Fruit fly (Drosophila melanogaster) whole organism, pupa: ENCODE results near the gene ppk18.

ENCODE experiments used
- CG10348 ChIP-seq: fragments of 200-800 bp; sonication (Bioruptor generic); IDR thresholded peaks from 2 replicates; pipeline ENCODE4 v1.3.6; 2022; ENCODE audit warnings: missing biosample characterization, missing genetic modification characterization
- CG13204 ChIP-seq: fragments of 200-800 bp; sonication (Bioruptor generic); optimal IDR thresholded peaks from 2 replicates; lab custom pipeline; 2018; ENCODE audit warnings: missing biosample characterization, mild to moderate bottlenecking, missing genetic modification characterization, moderate library complexity
- CG14655 ChIP-seq: fragments of 200-800 bp; sonication (Bioruptor generic); optimal IDR thresholded peaks from 3 replicates; lab custom pipeline; 2017; ENCODE audit warnings: mild to moderate bottlenecking, missing biosample characterization, missing genetic modification reagents, missing genetic modification characterization
- CG17806 ChIP-seq: fragments of 200-800 bp; sonication (Bioruptor generic); optimal IDR thresholded peaks from 2 replicates; lab custom pipeline; 2018; ENCODE audit warnings: missing biosample characterization, mild to moderate bottlenecking, missing genetic modification characterization, moderate library complexity
- CG32121 ChIP-seq: fragments of 200-800 bp; sonication (Bioruptor generic); IDR thresholded peaks from 2 replicates; pipeline ENCODE4 v1.3.6; 2022; ENCODE audit warnings: missing biosample characterization, missing genetic modification characterization
- CG34367 ChIP-seq: fragments of 200-800 bp; sonication (Bioruptor generic); optimal IDR thresholded peaks from 2 replicates; lab custom pipeline; 2018; ENCODE audit warnings: missing biosample characterization, mild to moderate bottlenecking, missing genetic modification characterization
- D1 ChIP-seq: fragments of 200-800 bp; sonication (Bioruptor generic); optimal IDR thresholded peaks from 2 replicates; lab custom pipeline; 2018; ENCODE audit warnings: missing biosample characterization, mild to moderate bottlenecking, missing genetic modification characterization, moderate library complexity
- Pif1B ChIP-seq: fragments of 200-800 bp; sonication (Bioruptor generic); optimal IDR thresholded peaks from 3 replicates; lab custom pipeline; 2016; ENCODE audit warnings: missing biosample characterization, missing genetic modification characterization
- gl ChIP-seq: fragments of 200-800 bp; sonication (Bioruptor generic); optimal IDR thresholded peaks from 2 replicates; lab custom pipeline; 2018; ENCODE audit warnings: missing biosample characterization, mild to moderate bottlenecking, missing genetic modification characterization
- rn ChIP-seq: fragments of 200-800 bp; sonication (Bioruptor generic); IDR thresholded peaks from 2 replicates; pipeline ENCODE4 v1.3.6; 2022; ENCODE audit warnings: missing biosample characterization, missing genetic modification characterization

DNA sequence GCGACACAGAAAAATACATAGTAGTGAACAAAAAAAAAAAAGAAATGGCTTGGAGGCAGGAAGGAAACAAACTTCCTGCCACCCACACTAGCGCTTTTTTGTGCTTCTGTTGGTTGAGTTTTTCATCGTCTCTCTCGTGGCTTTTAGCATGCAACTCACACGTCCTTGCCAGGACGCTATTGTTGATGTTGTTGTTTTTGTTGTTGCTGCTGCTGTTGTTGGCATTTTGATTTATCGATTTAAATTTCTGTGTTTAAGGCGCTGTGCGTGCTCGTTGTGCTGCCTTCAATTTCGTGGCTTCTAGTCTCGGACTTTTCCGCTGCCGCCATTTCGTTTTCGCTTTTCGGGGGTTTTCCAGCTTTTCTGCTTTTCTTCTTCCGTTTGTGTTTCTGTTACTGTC, 31.1 kb downstream of the ppk18 start:
- TF ChIP-seq CG32121 (GFP tag; lab: Robert Waterston, UW) (no peak), D1 (tag; lab: Kevin White, UChicago) (no peak), CG17806 (no peak), CG34367 (tag; lab: Kevin White, UChicago) (no peak), CG14655 (GFP tag; lab: Kevin White, UChicago) (no peak), rn (GFP tag; lab: Robert Waterston, UW) (no peak), CG13204 (no peak), CG10348 (GFP tag; lab: Robert Waterston, UW) (no peak), gl (tag; lab: Kevin White, UChicago) (no peak), Pif1B (GFP tag; lab: Kevin White, UChicago) (no peak)
